Fruit fly (Drosophila melanogaster) whole organism, embryonic: Measurements from ENCODE around the gene CG9799.

Experiments
- ATbp ChIP-seq: fragments of 200-800 bp; sonication (Bioruptor generic); optimal IDR thresholded peaks from 2 replicates; lab custom pipeline; 2017; ENCODE audit warnings: missing biosample characterization, mild to moderate bottlenecking, missing genetic modification characterization, missing genetic modification reagents
- CG10654 ChIP-seq: fragments of 200-800 bp; sonication (Bioruptor generic); optimal IDR thresholded peaks from 2 replicates; lab custom pipeline; 2016; ENCODE audit warnings: missing biosample characterization, missing genetic modification characterization
- CG10979 ChIP-seq: fragments of 200-800 bp; sonication (Bioruptor generic); optimal IDR thresholded peaks from 2 replicates; lab custom pipeline; 2018; ENCODE audit warnings: missing biosample characterization, mild to moderate bottlenecking, missing genetic modification characterization, moderate library complexity
- CG11560 ChIP-seq: fragments of 200-800 bp; sonication (Bioruptor generic); IDR thresholded peaks from 3 replicates; pipeline ENCODE4 v1.3.6; 2022; ENCODE audit warnings: missing biosample characterization, missing genetic modification characterization
- CG13894 ChIP-seq: fragments of 200-800 bp; sonication (Bioruptor generic); optimal IDR thresholded peaks from 3 replicates; lab custom pipeline; 2018; ENCODE audit warnings: missing biosample characterization, mild to moderate bottlenecking, missing genetic modification characterization, moderate library complexity
- CG14860 ChIP-seq: fragments of 200-800 bp; sonication (Bioruptor generic); IDR thresholded peaks from 3 replicates; pipeline ENCODE4 v1.3.6; 2022; ENCODE audit warnings: missing biosample characterization, missing genetic modification characterization; ENCODE audit not compliant: partially characterized antibody
- CG15269 ChIP-seq: fragments of 200-800 bp; sonication (Bioruptor generic); optimal IDR thresholded peaks from 2 replicates; lab custom pipeline; 2018; ENCODE audit warnings: missing biosample characterization, mild to moderate bottlenecking, missing genetic modification characterization, moderate library complexity
- CG15514 ChIP-seq: fragments of 200-800 bp; sonication (Bioruptor generic); optimal IDR thresholded peaks from 3 replicates; lab custom pipeline; 2017; ENCODE audit warnings: missing biosample characterization, missing genetic modification characterization, mild to moderate bottlenecking, moderate library complexity, missing genetic modification reagents
- CG1603 ChIP-seq: fragments of 200-800 bp; sonication (Bioruptor generic); optimal IDR thresholded peaks from 2 replicates; lab custom pipeline; 2019; ENCODE audit warnings: missing biosample characterization, mild to moderate bottlenecking, missing genetic modification characterization, moderate library complexity
- CG17612 ChIP-seq: fragments of 200-800 bp; sonication (Bioruptor generic); IDR thresholded peaks from 2 replicates; pipeline ENCODE4 v1.3.6; 2022; ENCODE audit warnings: missing biosample characterization, missing genetic modification characterization
- CG17802 ChIP-seq: fragments of 200-800 bp; sonication (Bioruptor generic); optimal IDR thresholded peaks from 2 replicates; lab custom pipeline; 2018; ENCODE audit warnings: missing biosample characterization, mild to moderate bottlenecking, missing genetic modification characterization, moderate library complexity
- CG2120 ChIP-seq: fragments of 200-800 bp; sonication (Bioruptor generic); optimal IDR thresholded peaks from 3 replicates; lab custom pipeline; 2016; ENCODE audit warnings: missing biosample characterization, missing genetic modification characterization
- CG2889 ChIP-seq: fragments of 200-800 bp; sonication (Bioruptor generic); IDR thresholded peaks from 3 replicates; pipeline ENCODE4 v1.3.6; 2022; ENCODE audit warnings: missing biosample characterization, missing genetic modification characterization
- CG32767 ChIP-seq: fragments of 200-800 bp; sonication (Bioruptor generic); IDR thresholded peaks from 2 replicates; pipeline ENCODE4 v1.3.6; 2022; ENCODE audit warnings: missing biosample characterization, missing genetic modification characterization
- CG3281 ChIP-seq: fragments of 200-800 bp; sonication (Bioruptor generic); optimal IDR thresholded peaks from 3 replicates; lab custom pipeline; 2017; ENCODE audit warnings: missing biosample characterization, mild to moderate bottlenecking, missing genetic modification characterization
- CG6272 ChIP-seq: fragments of 200-800 bp; sonication (Bioruptor generic); IDR thresholded peaks from 2 replicates; pipeline ENCODE4 v1.3.6; 2022; ENCODE audit warnings: missing biosample characterization, missing genetic modification characterization
- CG7745 ChIP-seq: fragments of 200-800 bp; sonication (Bioruptor generic); optimal IDR thresholded peaks from 2 replicates; lab custom pipeline; 2018; ENCODE audit warnings: missing biosample characterization, mild to moderate bottlenecking, missing genetic modification characterization, moderate library complexity
- CG8281 ChIP-seq: fragments of 200-800 bp; sonication (Bioruptor generic); optimal IDR thresholded peaks from 2 replicates; lab custom pipeline; 2018; ENCODE audit warnings: missing biosample characterization, mild to moderate bottlenecking, missing genetic modification characterization, moderate library complexity
- CG8765 ChIP-seq: fragments of 200-800 bp; sonication (Bioruptor generic); IDR thresholded peaks from 2 replicates; pipeline ENCODE4 v1.3.6; 2022; ENCODE audit warnings: missing biosample characterization, missing genetic modification characterization
- Chrac-16 ChIP-seq: fragments of 200-800 bp; sonication (Bioruptor generic); optimal IDR thresholded peaks from 3 replicates; lab custom pipeline; 2016; ENCODE audit warnings: missing biosample characterization, missing genetic modification characterization
- Jarid2 ChIP-seq: fragments of 200-800 bp; sonication (Bioruptor generic); optimal IDR thresholded peaks from 3 replicates; lab custom pipeline; 2017; ENCODE audit warnings: mild to moderate bottlenecking, missing biosample characterization, missing genetic modification reagents, missing genetic modification characterization
- Nf-YC ChIP-seq: fragments of 200-800 bp; optimal IDR thresholded peaks from 3 replicates; lab custom pipeline; 2019; ENCODE audit warnings: missing biosample characterization, mild to moderate bottlenecking, missing genetic modification characterization, moderate library complexity
- Oaz ChIP-seq: fragments of 200-800 bp; sonication (Bioruptor generic); IDR thresholded peaks from 2 replicates; pipeline ENCODE4 v1.3.6; 2022; ENCODE audit warnings: missing biosample characterization, missing genetic modification characterization
- Oli ChIP-seq: fragments of 200-800 bp; sonication (Bioruptor generic); optimal IDR thresholded peaks from 2 replicates; lab custom pipeline; 2018; ENCODE audit warnings: missing biosample characterization, mild to moderate bottlenecking, missing genetic modification characterization, moderate library complexity
- Sox100B ChIP-seq: fragments of 200-800 bp; sonication (Bioruptor generic); optimal IDR thresholded peaks from 3 replicates; lab custom pipeline; 2018; ENCODE audit warnings: missing biosample characterization, mild to moderate bottlenecking, missing genetic modification characterization
- Stat92E ChIP-seq, 3 experiments: fragments of >200 bp in 2 of 3; fragments of 200-800 bp in 1 of 3; sonication (Bioruptor generic) in 1 of 3; optimal IDR thresholded peaks; 2 replicates each; lab custom pipeline; 2017 to 2019; ENCODE audit warnings: missing biosample characterization in 3 of 3, missing genetic modification characterization in 3 of 3, mild to moderate bottlenecking in 1 of 3, moderate library complexity in 1 of 3
- Trl ChIP-seq, 3 experiments: fragments of >200 bp in 2 of 3; fragments of 200-800 bp in 1 of 3; sonication (Bioruptor generic) in 1 of 3; optimal IDR thresholded peaks; 2 replicates in 1 of 3; 3 replicates in 2 of 3; lab custom pipeline; 2016 to 2017; ENCODE audit warnings: missing biosample characterization in 1 of 3, missing genetic modification characterization in 1 of 3
- ap ChIP-seq: fragments of 200-800 bp; sonication (Bioruptor generic); IDR thresholded peaks from 2 replicates; pipeline ENCODE4 v1.3.6; 2022; ENCODE audit warnings: missing biosample characterization, missing genetic modification characterization
- cato ChIP-seq: fragments of 200-800 bp; sonication (Bioruptor generic); optimal IDR thresholded peaks from 2 replicates; lab custom pipeline; 2016; ENCODE audit warnings: missing biosample characterization, missing genetic modification characterization, borderline replicate concordance
- disco-r ChIP-seq: fragments of 200-800 bp; sonication (Bioruptor generic); optimal IDR thresholded peaks from 2 replicates; lab custom pipeline; 2016; ENCODE audit warnings: missing biosample characterization, missing genetic modification characterization
- grn ChIP-seq: fragments of 200-800 bp; sonication (Bioruptor generic); optimal IDR thresholded peaks from 3 replicates; lab custom pipeline; 2017; ENCODE audit warnings: missing biosample characterization, missing genetic modification characterization
- gsb ChIP-seq: fragments of 200-800 bp; sonication (Bioruptor generic); IDR thresholded peaks from 2 replicates; pipeline ENCODE4 v1.3.6; 2022; ENCODE audit warnings: missing biosample characterization, missing genetic modification characterization
- her ChIP-seq: fragments of 200-800 bp; sonication (Bioruptor generic); optimal IDR thresholded peaks from 2 replicates; lab custom pipeline; 2016; ENCODE audit warnings: missing biosample characterization, missing genetic modification characterization
- inv ChIP-seq: fragments of 200-800 bp; sonication (Bioruptor generic); IDR thresholded peaks from 2 replicates; pipeline ENCODE4 v1.3.6; 2022; ENCODE audit warnings: missing biosample characterization, missing genetic modification characterization; ENCODE audit not compliant: partially characterized antibody
- lov ChIP-seq, 2 experiments: fragments of 200-800 bp in 1 of 2; fragments of >200 bp in 1 of 2; sonication (Bioruptor generic) in 1 of 2; IDR thresholded peaks in 1 of 2; optimal IDR thresholded peaks in 1 of 2; 2 replicates in 1 of 2; 3 replicates in 1 of 2; pipeline versions ENCODE4 v1.3.6 to Lab custom; 2017 to 2022; ENCODE audit warnings: missing biosample characterization in 1 of 2, missing genetic modification characterization in 1 of 2
- ranshi ChIP-seq: fragments of 200-800 bp; sonication (Bioruptor generic); IDR thresholded peaks from 2 replicates; pipeline ENCODE4 v1.3.6; 2022; ENCODE audit warnings: missing biosample characterization, missing genetic modification characterization
- repo ChIP-seq: fragments of 200-800 bp; sonication (Bioruptor generic); optimal IDR thresholded peaks from 2 replicates; lab custom pipeline; 2016; ENCODE audit warnings: missing biosample characterization, missing genetic modification characterization
- tgo ChIP-seq: fragments of 200-800 bp; sonication (Bioruptor generic); IDR thresholded peaks from 3 replicates; pipeline ENCODE4 v1.3.6; 2022; ENCODE audit warnings: missing biosample characterization, missing genetic modification characterization
- toy ChIP-seq: fragments of 200-800 bp; sonication (Bioruptor generic); IDR thresholded peaks from 2 replicates; pipeline ENCODE4 v1.3.6; 2022; ENCODE audit warnings: missing biosample characterization, missing genetic modification characterization
- ttk ChIP-seq: fragments of 200-800 bp; sonication (Bioruptor generic); IDR thresholded peaks from 2 replicates; pipeline ENCODE4 v2.1.2; 2022; ENCODE audit warnings: missing biosample characterization, missing genetic modification characterization
- tx ChIP-seq: fragments of 200-800 bp; sonication (Bioruptor generic); optimal IDR thresholded peaks from 2 replicates; lab custom pipeline; 2016; ENCODE audit warnings: missing biosample characterization, missing genetic modification characterization
- vvl ChIP-seq: fragments of 200-800 bp; sonication (Bioruptor generic); IDR thresholded peaks from 2 replicates; pipeline ENCODE4 v1.3.6; 2022; ENCODE audit warnings: missing biosample characterization, missing genetic modification characterization

The CG9799 gene

dm6 chr3R:13419979-13420378 lies 31.5 kb upstream of the CG9799 start, which contains the start of gene Ir87a:
Gene Ir87a, plus strand, starts transcription at chr3R:13420279.
- TF ChIP-seq repo (GFP tag; lab: Kevin White, UChicago) (no peak), CG32767 (GFP tag; lab: Robert Waterston, UW) (no peak), ranshi (GFP tag; lab: Robert Waterston, UW) (no peak), Chrac-16 (GFP tag; lab: Kevin White, UChicago) (no peak), CG8765 (GFP tag; lab: Robert Waterston, UW) (no peak), Jarid2 (no peak), CG1603 (tag; lab: Kevin White, UChicago) (no peak), CG10979 (tag; lab: Kevin White, UChicago) (no peak), CG2120 (no peak), CG7745 (tag; lab: Kevin White, UChicago) (no peak), Stat92E (GFP tag; optimal IDR thresholded peaks at IDR 0.05; lab: Kevin White, UChicago) (no peak)

dm6 chr3R:13417067-13417595 lies 28.6 kb upstream of the CG9799 start:
- TF ChIP-seq Nf-YC (tag; lab: Kevin White, UChicago) (no peak), tx (GFP tag; lab: Kevin White, UChicago) (no peak), CG8281 (tag; lab: Kevin White, UChicago) (peak; percentile 92)

- TF ChIP-seq ATbp (GFP tag; lab: Kevin White, UChicago), result no peak
- TF ChIP-seq CG13894, result no peak
- no peak for TF ChIP-seq CG10654
- no peak for TF ChIP-seq lov (optimal IDR thresholded peaks at IDR 0.05; lab: Kevin White, UChicago)
- TF ChIP-seq lov (GFP tag; IDR thresholded peaks at IDR 0.05; lab: Robert Waterston, UW), result no peak
- no peak for TF ChIP-seq Trl (optimal IDR thresholded peaks at IDR 0.05; lab: Kevin White, UChicago)
- no peak for TF ChIP-seq Trl (GFP tag; optimal IDR thresholded peaks at IDR 0.05; lab: Kevin White, UChicago)
- TF ChIP-seq CG6272 (GFP tag; lab: Robert Waterston, UW), result no peak
- TF ChIP-seq CG14860 (GFP tag; lab: Robert Waterston, UW), result no peak
- TF ChIP-seq CG2889 (GFP tag; lab: Robert Waterston, UW), result no peak
- TF ChIP-seq CG15514 (GFP tag; lab: Kevin White, UChicago), result no peak
- no peak for TF ChIP-seq ttk (GFP tag; lab: Robert Waterston, UW)
- TF ChIP-seq CG17802 (tag; lab: Kevin White, UChicago), result no peak
- TF ChIP-seq grn, result no peak
- no peak for TF ChIP-seq CG3281 (GFP tag; lab: Kevin White, UChicago)
- TF ChIP-seq CG11560 (tag; lab: Robert Waterston, UW), result no peak
- no peak for TF ChIP-seq inv (GFP tag; lab: Robert Waterston, UW)
- no peak for TF ChIP-seq cato (GFP tag; lab: Kevin White, UChicago)
- no peak for TF ChIP-seq disco-r (GFP tag; lab: Kevin White, UChicago)
- TF ChIP-seq, all 482 proteins: peak for 0
Measured at dm6 chr3R:13415186-13415585, 26.7 kb upstream of the CG9799 start, which contains the start of gene yellow-e. Gene yellow-e, minus strand, starts transcription at chr3R:13415286.

dm6 chr3R:13412704-13413103 lies 24.2 kb upstream of the CG9799 start:
- TF ChIP-seq CG17612 (GFP tag; lab: Robert Waterston, UW), result no peak
- TF ChIP-seq toy (GFP tag; lab: Robert Waterston, UW), result no peak
- TF ChIP-seq gsb, result no peak
- no peak for TF ChIP-seq ap (GFP tag; lab: Robert Waterston, UW)
- no peak for TF ChIP-seq tgo (GFP tag; lab: Robert Waterston, UW)
- no peak for TF ChIP-seq CG15269 (tag; lab: Kevin White, UChicago)
- TF ChIP-seq Sox100B (GFP tag; lab: Kevin White, UChicago), result no peak
- no peak for TF ChIP-seq her (GFP tag; lab: Kevin White, UChicago)
- no peak for TF ChIP-seq CG6272 (GFP tag; lab: Robert Waterston, UW)
- no peak for TF ChIP-seq Oaz (GFP tag; lab: Robert Waterston, UW)
- TF ChIP-seq Oli, result no peak
- no peak for TF ChIP-seq vvl (GFP tag; lab: Robert Waterston, UW)
